Fruit fly (Drosophila melanogaster): Measurements from ENCODE around the gene CG46465.

The CG46465 gene

DNA sequence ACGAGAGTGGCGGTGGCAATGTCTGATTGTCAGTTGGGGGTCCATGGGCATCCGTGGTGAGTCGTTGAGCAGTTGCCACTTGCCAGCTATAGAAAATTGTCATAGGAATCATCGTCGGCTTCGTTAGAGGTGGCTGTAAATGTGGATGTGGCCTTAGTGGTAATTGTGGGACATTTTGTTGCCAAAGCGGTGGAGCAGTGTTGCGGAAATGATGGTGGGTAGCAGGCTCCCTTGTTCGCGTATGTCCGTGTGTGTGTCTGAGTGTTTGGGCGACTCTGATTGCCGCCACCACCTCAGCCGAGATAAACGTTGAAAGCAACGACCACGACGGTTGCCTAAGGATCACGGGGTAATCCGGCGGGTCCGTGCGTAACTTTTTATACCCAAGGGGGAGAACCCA lies 24.8 kb downstream of the CG46465 start:
- TF ChIP-seq CG4318 (GFP tag; optimal IDR thresholded peaks at IDR 0.05) = no peak
- no peak for TF ChIP-seq Eip78C (GFP tag)
- no peak for TF ChIP-seq CG31627 (GFP tag; optimal IDR thresholded peaks at IDR 0.05)
- TF ChIP-seq CG8319 (GFP tag; optimal IDR thresholded peaks at IDR 0.05) = no peak
- no peak for TF ChIP-seq ss (GFP tag; optimal IDR thresholded peaks at IDR 0.05)
- no peak for TF ChIP-seq CG10631 (GFP tag; optimal IDR thresholded peaks at IDR 0.05)
- no peak for TF ChIP-seq CG6163 (GFP tag; IDR thresholded peaks at IDR 0.05)
- no peak for TF ChIP-seq dsx (GFP tag; optimal IDR thresholded peaks at IDR 0.05; ENCODE audit: poor library complexity, severe bottlenecking)
- TF ChIP-seq eg (GFP tag; IDR thresholded peaks at IDR 0.05) = no peak
- TF ChIP-seq CG6276 (GFP tag; optimal IDR thresholded peaks at IDR 0.05) = no peak
- TF ChIP-seq topi (GFP tag; optimal IDR thresholded peaks at IDR 0.05) = no peak
- no peak for TF ChIP-seq achi (GFP tag; optimal IDR thresholded peaks at IDR 0.05)
- TF ChIP-seq vri (GFP tag; optimal IDR thresholded peaks at IDR 0.05) = no peak
- no peak for TF ChIP-seq cyc (GFP tag; optimal IDR thresholded peaks at IDR 0.05)
- TF ChIP-seq Smox (GFP tag; optimal IDR thresholded peaks at IDR 0.05) = no peak
- TF ChIP-seq CG9139 (GFP tag; optimal IDR thresholded peaks at IDR 0.05) = no peak
- TF ChIP-seq Ets21C (GFP tag; optimal IDR thresholded peaks at IDR 0.05) = no peak
- TF ChIP-seq CG6808 (GFP tag; optimal IDR thresholded peaks at IDR 0.05) = no peak

DNA sequence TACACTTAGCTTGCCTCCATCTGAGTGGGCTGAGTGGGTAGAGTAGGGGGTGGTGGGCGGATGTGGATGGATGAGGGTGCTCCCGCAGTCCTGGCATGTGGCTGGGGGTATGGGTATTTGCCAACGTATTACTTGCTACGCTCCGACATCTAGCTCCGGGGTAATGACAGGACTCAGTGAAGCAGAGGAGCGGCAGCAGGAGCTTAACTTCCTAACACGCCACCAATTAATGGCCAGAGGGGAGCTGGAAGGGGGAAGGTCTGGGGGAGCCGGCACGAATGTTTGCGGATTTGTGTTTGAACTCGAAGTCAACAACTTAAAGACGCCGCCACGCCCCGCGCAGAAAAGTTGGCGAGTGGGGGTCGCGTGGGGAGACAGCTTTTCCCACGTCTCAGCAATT lies 26.0 kb downstream of the CG46465 start:
- peak; percentile 13 for TF ChIP-seq svp (GFP tag)
- TF ChIP-seq CG6163 (GFP tag; IDR thresholded peaks at IDR 0.05) = no peak

DNA sequence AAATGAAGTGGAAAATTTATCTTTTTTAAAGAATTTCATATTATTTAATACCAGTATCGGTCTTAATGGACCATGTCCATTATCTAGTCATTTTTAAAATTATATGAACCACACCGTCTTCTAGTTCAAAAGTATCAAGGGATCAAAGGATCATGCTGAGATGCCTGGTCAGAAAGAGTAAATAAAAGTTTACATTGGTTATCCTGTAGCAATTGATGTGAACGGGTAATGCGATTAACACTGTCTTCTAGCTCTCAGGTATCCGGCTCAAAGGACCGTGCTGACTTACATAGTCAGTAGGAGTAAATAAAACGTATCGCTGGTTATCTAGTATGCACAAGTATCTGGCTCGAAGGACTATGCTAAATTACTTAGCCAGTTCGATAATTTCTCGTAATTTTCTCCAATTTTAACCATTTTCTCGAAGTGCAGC lies 26.9 kb downstream of the CG46465 start:
- TF ChIP-seq CG10631 (GFP tag; optimal IDR thresholded peaks at IDR 0.05) (peak; percentile 30), CG6808 (GFP tag; optimal IDR thresholded peaks at IDR 0.05) (peak; percentile 41), OdsH (GFP tag; optimal IDR thresholded peaks at IDR 0.05) (peak; percentile 8), Met (GFP tag; optimal IDR thresholded peaks at IDR 0.05) (peak; percentile 25), svp (GFP tag) (peak; percentile 62), Ets21C (GFP tag; optimal IDR thresholded peaks at IDR 0.05) (no peak), Hr4 (GFP tag; optimal IDR thresholded peaks at IDR 0.05) (peak; percentile 20), CG3032 (tag; optimal IDR thresholded peaks at IDR 0.05) (peak; percentile 5), CG32006 (GFP tag; optimal IDR thresholded peaks at IDR 0.05) (peak; percentile 45), Hr39 (GFP tag; optimal IDR thresholded peaks at IDR 0.05) (peak; percentile 6), Smox (GFP tag; optimal IDR thresholded peaks at IDR 0.05) (peak; percentile 26), CG6792 (GFP tag; optimal IDR thresholded peaks at IDR 0.05) (no peak), achi (GFP tag; optimal IDR thresholded peaks at IDR 0.05) (no peak), lz (GFP tag; optimal IDR thresholded peaks at IDR 0.05) (peak; percentile 29), esn (GFP tag; optimal IDR thresholded peaks at IDR 0.05) (peak; percentile 21), Sox15 (GFP tag; optimal IDR thresholded peaks at IDR 0.05) (no peak), salr (GFP tag; optimal IDR thresholded peaks at IDR 0.05) (peak in 1 of 2 experiments; percentile 1), Eip78C (GFP tag) (peak; percentile 66)

DNA sequence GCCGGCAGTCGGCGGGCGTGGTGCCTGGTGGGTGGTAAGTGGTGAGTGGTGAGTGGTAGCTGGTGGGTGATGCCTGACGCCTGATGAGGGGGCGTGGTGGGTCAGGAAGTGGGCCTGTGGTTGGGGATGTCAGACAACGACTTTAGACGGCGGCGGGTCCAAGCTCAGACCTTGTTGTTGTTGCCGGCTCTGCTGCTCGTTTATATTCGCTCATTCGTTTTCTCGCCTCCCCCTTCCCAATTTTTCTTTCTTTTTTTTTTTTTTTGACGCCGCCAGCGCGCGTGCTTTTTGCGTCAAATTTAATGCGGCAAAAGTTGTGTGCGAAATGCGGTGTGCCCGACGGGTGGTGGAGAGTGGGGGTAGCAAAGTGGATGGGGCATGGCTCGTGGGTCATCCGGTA lies 27.3 kb downstream of the CG46465 start:
- no peak for TF ChIP-seq esn (GFP tag; optimal IDR thresholded peaks at IDR 0.05)

DNA sequence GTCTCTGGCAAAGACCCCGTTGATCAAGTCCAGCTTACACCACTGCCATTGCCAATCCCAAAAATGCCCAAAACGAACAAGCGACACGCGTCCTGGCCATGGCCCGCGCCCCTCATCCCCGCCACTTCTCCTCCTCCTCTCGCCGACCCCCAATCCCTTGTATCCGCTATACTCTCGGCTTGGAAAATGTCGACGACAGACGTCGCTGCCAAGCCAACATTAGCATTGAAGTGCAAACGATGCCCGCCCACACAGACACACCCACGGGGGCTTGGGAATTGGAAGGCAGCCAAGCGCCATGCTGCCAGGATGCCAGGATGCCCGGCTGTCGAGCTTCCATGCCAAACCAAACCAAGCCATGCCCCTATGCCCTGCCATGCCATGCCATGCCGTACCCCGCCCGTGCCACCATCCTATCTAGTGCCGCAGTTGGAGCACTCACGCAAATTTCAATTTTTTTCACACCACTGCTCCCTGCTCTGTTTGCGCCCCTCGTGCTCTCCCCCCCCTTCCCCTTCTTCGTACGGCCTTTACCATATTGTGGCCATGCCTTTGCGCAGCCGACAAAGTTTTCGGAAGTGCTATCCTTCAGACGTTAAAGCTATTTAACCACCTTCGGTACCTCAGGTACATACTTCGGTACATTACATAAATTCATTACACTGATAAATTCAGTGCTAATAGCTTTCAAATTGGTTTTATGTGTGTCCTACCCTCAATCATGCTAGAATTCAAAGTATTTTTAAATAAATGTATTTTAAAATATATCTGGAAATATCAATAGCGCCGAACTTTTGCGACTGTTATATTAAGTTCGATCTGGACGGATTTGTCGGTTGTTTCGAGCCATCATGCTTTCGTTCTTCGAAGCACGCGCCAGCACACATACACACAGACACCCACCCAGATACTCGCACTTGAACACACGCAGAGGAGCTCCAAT lies 29.3 kb downstream of the CG46465 start:
- TF ChIP-seq CG8319 (GFP tag; optimal IDR thresholded peaks at IDR 0.05) (peak; percentile 56), dsx (GFP tag; optimal IDR thresholded peaks at IDR 0.05; ENCODE audit: poor library complexity, severe bottlenecking) (peak; percentile 84), dac (GFP tag; optimal IDR thresholded peaks at IDR 0.05) (peak; percentile 53), achi (GFP tag; optimal IDR thresholded peaks at IDR 0.05) (peak; percentile 87), cyc (GFP tag; optimal IDR thresholded peaks at IDR 0.05) (peak; percentile 71), salr (GFP tag; optimal IDR thresholded peaks at IDR 0.05) (peak; percentile 54 to 82), fd59A (GFP tag; optimal IDR thresholded peaks at IDR 0.05) (peak; percentile 87), CG1621 (tag; optimal IDR thresholded peaks at IDR 0.05) (peak; percentile 81), Hr39 (GFP tag; optimal IDR thresholded peaks at IDR 0.05) (peak; percentile 67), Sox14 (GFP tag; optimal IDR thresholded peaks at IDR 0.05) (peak; percentile 88), pdm3 (GFP tag; optimal IDR thresholded peaks at IDR 0.05) (peak; percentile 84), Hr4 (GFP tag; optimal IDR thresholded peaks at IDR 0.05) (peak; percentile 71), CG34406 (GFP tag; optimal IDR thresholded peaks at IDR 0.05) (peak; percentile 80), Sox102F (GFP tag; optimal IDR thresholded peaks at IDR 0.05) (peak; percentile 85), CG3919 (GFP tag; optimal IDR thresholded peaks at IDR 0.05) (peak; percentile 80), CG9139 (GFP tag; optimal IDR thresholded peaks at IDR 0.05) (peak; percentile 80), eg (GFP tag; IDR thresholded peaks at IDR 0.05) (peak; percentile 53; the same call in 2 of the 3 replicates), Met (GFP tag; optimal IDR thresholded peaks at IDR 0.05) (peak; percentile 84), Gug (GFP tag; IDR thresholded peaks at IDR 0.05) (0 out of 2 replicates have a peak, but pooled peaks have one; percentile 8), acj6 (GFP tag; optimal IDR thresholded peaks at IDR 0.05) (peak; percentile 81), CG6792 (GFP tag; optimal IDR thresholded peaks at IDR 0.05) (peak; percentile 82), Ets21C (GFP tag; optimal IDR thresholded peaks at IDR 0.05) (peak; percentile 65)
